Fruit fly (Drosophila melanogaster) whole organism, embryonic: ENCODE measurements around the gene Fam92.

Experiments used
- Asciz ChIP-seq: fragments of 200-800 bp; sonication (Bioruptor generic); optimal IDR thresholded peaks from 2 replicates; lab custom pipeline; 2017; ENCODE audit warnings: missing biosample characterization, mild to moderate bottlenecking, missing genetic modification characterization, missing genetic modification reagents
- CG11398 ChIP-seq: fragments of 200-800 bp; sonication (Bioruptor generic); optimal IDR thresholded peaks from 2 replicates; lab custom pipeline; 2016; ENCODE audit warnings: missing biosample characterization, missing genetic modification characterization
- CG16779 ChIP-seq: fragments of 200-800 bp; sonication (Bioruptor generic); IDR thresholded peaks from 2 replicates; pipeline ENCODE4 v1.3.6; 2022; ENCODE audit warnings: missing biosample characterization, missing genetic modification characterization
- CG18619 ChIP-seq: fragments of 200-800 bp; sonication (Bioruptor generic); optimal IDR thresholded peaks from 3 replicates; lab custom pipeline; 2017; ENCODE audit warnings: missing biosample characterization, mild to moderate bottlenecking, missing genetic modification characterization
- Dek ChIP-seq: fragments of 200-800 bp; sonication (Bioruptor generic); optimal IDR thresholded peaks from 3 replicates; lab custom pipeline; 2019; ENCODE audit warnings: missing biosample characterization, mild to moderate bottlenecking, missing genetic modification characterization, moderate library complexity
- HLH3B ChIP-seq: fragments of 200-800 bp; sonication (Bioruptor generic); IDR thresholded peaks from 2 replicates; pipeline ENCODE4 v1.3.6; 2022; ENCODE audit warnings: missing biosample characterization, missing genetic modification characterization
- emc ChIP-seq: fragments of 200-800 bp; sonication (Bioruptor generic); optimal IDR thresholded peaks from 2 replicates; lab custom pipeline; 2016; ENCODE audit warnings: missing biosample characterization, missing genetic modification characterization
- gce ChIP-seq: fragments of 200-800 bp; sonication (Bioruptor generic); IDR thresholded peaks from 3 replicates; pipeline ENCODE4 v1.3.6; 2022; ENCODE audit warnings: missing biosample characterization, missing genetic modification characterization
- hb ChIP-seq: fragments of 200-800 bp; sonication (Bioruptor generic); IDR thresholded peaks from 3 replicates; pipeline ENCODE4 v1.3.6; 2022; ENCODE audit warnings: missing biosample characterization, missing genetic modification characterization; ENCODE audit not compliant: partially characterized antibody
- pan ChIP-seq, 4 experiments: fragments of >200 bp in 3 of 4; fragments of 200-800 bp in 1 of 4; sonication (Bioruptor generic) in 1 of 4; optimal IDR thresholded peaks in 3 of 4; IDR thresholded peaks in 1 of 4; 2 replicates each; pipeline versions ENCODE4 v1.3.6 to Lab custom; 2017 to 2022; ENCODE audit warnings: missing biosample characterization in 2 of 4, missing genetic modification characterization in 2 of 4, mixed read lengths in 1 of 4
- seq ChIP-seq: fragments of 200-800 bp; sonication (Bioruptor generic); IDR thresholded peaks from 2 replicates; pipeline ENCODE4 v1.3.6; 2022; ENCODE audit warnings: missing biosample characterization, missing genetic modification characterization

DNA sequence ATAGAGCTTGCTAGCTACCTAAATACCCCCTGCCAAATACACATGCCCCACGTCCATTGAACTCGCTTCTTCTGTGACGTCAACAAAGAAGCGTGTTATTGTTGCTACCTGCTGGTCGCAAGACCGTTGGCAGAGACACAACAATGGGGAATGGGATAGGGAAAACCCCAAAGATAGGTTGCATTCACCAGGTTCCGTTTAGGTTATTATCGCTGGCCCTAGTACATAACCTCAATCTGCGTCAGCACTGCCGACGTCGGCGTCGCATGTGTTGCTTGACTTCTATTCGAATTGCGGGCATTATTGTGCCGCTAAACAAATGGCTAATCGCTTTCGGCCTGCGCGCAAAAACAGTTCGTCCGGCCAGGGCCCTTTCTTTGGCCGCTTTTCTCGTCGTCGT is 10.7 kb downstream of the Fam92 start:
- no peak for TF ChIP-seq hb (GFP tag; lab: Robert Waterston, UW)
- no peak for TF ChIP-seq gce (GFP tag; lab: Robert Waterston, UW)
- TF ChIP-seq seq (GFP tag; lab: Robert Waterston, UW), result no peak
- TF ChIP-seq Asciz (GFP tag; lab: Kevin White, UChicago), result no peak
- no peak for TF ChIP-seq CG11398 (GFP tag; lab: Kevin White, UChicago)
- no peak for TF ChIP-seq Dek (tag; lab: Kevin White, UChicago)
- TF ChIP-seq CG16779, result no peak
- TF ChIP-seq pan (optimal IDR thresholded peaks at IDR 0.05; lab: Kevin White, UChicago), result no peak
- TF ChIP-seq pan (GFP tag; optimal IDR thresholded peaks at IDR 0.05 in 1 of 2, IDR thresholded peaks at IDR 0.05 in 1 of 2), result no peak
- no peak for TF ChIP-seq CG18619 (GFP tag; lab: Kevin White, UChicago)
- TF ChIP-seq emc, result no peak
- no peak for TF ChIP-seq HLH3B (GFP tag; lab: Robert Waterston, UW)
